Worm (Caenorhabditis elegans): ENCODE measurements around the gene ttr-39.

ce11 chrIV:10095171-10095570 lies 5.5 kb upstream of the ttr-39 start, which contains the start of the genes C04G2.5 and msp-36:
- TF ChIP-seq flt-1 (GFP tag; IDR thresholded peaks at IDR 0.05): no peak
- TF ChIP-seq B0310.2 (tag; optimal IDR thresholded peaks at IDR 0.05): no peak
- no peak for TF ChIP-seq ama-1 (optimal IDR thresholded peaks at IDR 0.05)
- no peak for TF ChIP-seq sea-1 (GFP tag; conservative IDR thresholded peaks at IDR 0.05)
- TF ChIP-seq pes-1 (GFP tag; IDR thresholded peaks at IDR 0.05): no peak
- TF ChIP-seq F13C5.2 (tag; optimal IDR thresholded peaks at IDR 0.05): no peak
- no peak for TF ChIP-seq aly-1 (tag; optimal IDR thresholded peaks at IDR 0.05)
- TF ChIP-seq hmg-4 (GFP tag; optimal IDR thresholded peaks at IDR 0.05): no peak
- no peak for TF ChIP-seq tbx-37 (GFP tag; conservative IDR thresholded peaks at IDR 0.05)
- TF ChIP-seq tbx-11 (GFP tag; IDR thresholded peaks at IDR 0.05): no peak
- TF ChIP-seq scrt-1 (GFP tag; IDR thresholded peaks at IDR 0.05): no peak
- TF ChIP-seq ceh-13 (GFP tag; optimal IDR thresholded peaks at IDR 0.05): no peak
- TF ChIP-seq ceh-36 (tag; optimal IDR thresholded peaks at IDR 0.05): no peak
- no peak for TF ChIP-seq hmbx-1 (tag; optimal IDR thresholded peaks at IDR 0.05)

All from whole organism, early embryonic.